Fruit fly (Drosophila melanogaster) whole organism, embryonic: Measurements from ENCODE around the gene Prp3.

Experiments used
- Atf6 ChIP-seq: fragments of 200-800 bp; sonication (Bioruptor generic); IDR thresholded peaks from 2 replicates; pipeline ENCODE4 v1.3.6; 2022; ENCODE audit warnings: missing biosample characterization, missing genetic modification characterization
- CG12155 ChIP-seq: fragments of 200-800 bp; sonication (Bioruptor generic); optimal IDR thresholded peaks from 3 replicates; lab custom pipeline; 2016; ENCODE audit warnings: missing biosample characterization, missing genetic modification characterization
- CG12659 ChIP-seq: fragments of 200-800 bp; sonication (Bioruptor generic); optimal IDR thresholded peaks from 3 replicates; lab custom pipeline; 2017; ENCODE audit warnings: mild to moderate bottlenecking, missing biosample characterization, missing genetic modification reagents, missing genetic modification characterization
- CG13296 ChIP-seq: fragments of 200-800 bp; sonication (Bioruptor generic); optimal IDR thresholded peaks from 3 replicates; lab custom pipeline; 2018; ENCODE audit warnings: missing biosample characterization, mild to moderate bottlenecking, missing genetic modification characterization
- CG13624 ChIP-seq: fragments of 200-800 bp; sonication (Bioruptor generic); optimal IDR thresholded peaks from 2 replicates; lab custom pipeline; 2016; ENCODE audit warnings: missing biosample characterization, missing genetic modification characterization
- CG14710 ChIP-seq: fragments of 200-800 bp; sonication (Bioruptor generic); optimal IDR thresholded peaks from 3 replicates; lab custom pipeline; 2019; ENCODE audit warnings: missing biosample characterization, mild to moderate bottlenecking, missing genetic modification characterization, moderate library complexity
- CG15479 ChIP-seq: fragments of 200-800 bp; sonication (Bioruptor generic); optimal IDR thresholded peaks from 3 replicates; lab custom pipeline; 2019; ENCODE audit warnings: missing biosample characterization, mild to moderate bottlenecking, missing genetic modification characterization, moderate library complexity
- CG16815 ChIP-seq: fragments of 200-800 bp; sonication (Bioruptor generic); optimal IDR thresholded peaks from 3 replicates; lab custom pipeline; 2017; ENCODE audit warnings: missing biosample characterization, mild to moderate bottlenecking, missing genetic modification characterization
- CG18011 ChIP-seq: fragments of 200-800 bp; sonication (Bioruptor generic); optimal IDR thresholded peaks from 2 replicates; lab custom pipeline; 2017; ENCODE audit warnings: missing biosample characterization, missing genetic modification characterization, mild to moderate bottlenecking, moderate library complexity, missing genotype
- CG32532 ChIP-seq: fragments of 200-800 bp; sonication (Bioruptor generic); IDR thresholded peaks from 2 replicates; pipeline ENCODE4 v1.3.6; 2022; ENCODE audit warnings: missing biosample characterization, missing genetic modification characterization
- CG34376 ChIP-seq: fragments of 200-800 bp; sonication (Bioruptor generic); optimal IDR thresholded peaks from 2 replicates; lab custom pipeline; 2018; ENCODE audit warnings: missing biosample characterization, mild to moderate bottlenecking, missing genetic modification characterization
- CG34422 ChIP-seq: fragments of 200-800 bp; sonication (Bioruptor generic); IDR thresholded peaks from 3 replicates; pipeline ENCODE4 v1.3.6; 2022; ENCODE audit warnings: missing biosample characterization, missing genetic modification characterization
- CG4707 ChIP-seq: fragments of 200-800 bp; sonication (Bioruptor generic); optimal IDR thresholded peaks from 2 replicates; lab custom pipeline; 2018; ENCODE audit warnings: missing biosample characterization, mild to moderate bottlenecking, missing genetic modification characterization, moderate library complexity
- CG7271 ChIP-seq: fragments of 200-800 bp; sonication (Bioruptor generic); optimal IDR thresholded peaks from 2 replicates; lab custom pipeline; 2018; ENCODE audit warnings: missing biosample characterization, mild to moderate bottlenecking, missing genetic modification characterization, moderate library complexity
- CG7963 ChIP-seq: fragments of 200-800 bp; sonication (Bioruptor generic); IDR thresholded peaks from 3 replicates; pipeline ENCODE4 v1.3.6; 2022; ENCODE audit warnings: missing biosample characterization, missing genetic modification characterization; ENCODE audit not compliant: partially characterized antibody
- CG8290 ChIP-seq, 3 experiments: fragments of 200-800 bp; sonication (Bioruptor generic); optimal IDR thresholded peaks; 2 replicates each; lab custom pipeline; 2016 to 2019; ENCODE audit warnings: missing biosample characterization in 3 of 3, missing genetic modification characterization in 3 of 3, mild to moderate bottlenecking in 2 of 3, moderate library complexity in 1 of 3
- CG8924 ChIP-seq: fragments of 200-800 bp; optimal IDR thresholded peaks from 3 replicates; lab custom pipeline; 2019; ENCODE audit warnings: missing biosample characterization, mild to moderate bottlenecking, missing genetic modification characterization, moderate library complexity
- D19A ChIP-seq: fragments of 200-800 bp; optimal IDR thresholded peaks from 3 replicates; lab custom pipeline; 2019; ENCODE audit warnings: missing biosample characterization, mild to moderate bottlenecking, missing genetic modification characterization, moderate library complexity
- E2f1 ChIP-seq: fragments of 200-800 bp; sonication (Bioruptor generic); IDR thresholded peaks from 2 replicates; pipeline ENCODE4 v1.3.6; 2022; ENCODE audit warnings: missing biosample characterization, missing genetic modification characterization
- Ets97D ChIP-seq: fragments of 200-800 bp; sonication (Bioruptor generic); optimal IDR thresholded peaks from 3 replicates; lab custom pipeline; 2016; ENCODE audit warnings: missing biosample characterization, missing genetic modification characterization
- Fer1 ChIP-seq: fragments of 200-800 bp; sonication (Bioruptor generic); optimal IDR thresholded peaks from 2 replicates; lab custom pipeline; 2017; ENCODE audit warnings: missing biosample characterization, mild to moderate bottlenecking, missing genetic modification characterization
- HHEX ChIP-seq: fragments of 200-800 bp; sonication (Bioruptor generic); optimal IDR thresholded peaks from 3 replicates; lab custom pipeline; 2017; ENCODE audit warnings: missing biosample characterization, mild to moderate bottlenecking, missing genetic modification characterization, missing genetic modification reagents
- MESR4 ChIP-seq: fragments of 200-800 bp; sonication (Bioruptor generic); optimal IDR thresholded peaks from 2 replicates; lab custom pipeline; 2018; ENCODE audit warnings: missing biosample characterization, mild to moderate bottlenecking, missing genetic modification characterization, moderate library complexity
- Med ChIP-seq: fragments of 200-800 bp; sonication (Bioruptor generic); peaks from one replicate; lab custom pipeline; 2016; ENCODE audit warnings: missing biosample characterization, missing genetic modification characterization, mild to moderate bottlenecking, inconsistent platforms, moderate library complexity
- Meics ChIP-seq: fragments of 200-800 bp; sonication (Bioruptor generic); optimal IDR thresholded peaks from 2 replicates; lab custom pipeline; 2017; ENCODE audit warnings: missing biosample characterization, mild to moderate bottlenecking, missing genetic modification characterization
- Nf-YC ChIP-seq: fragments of 200-800 bp; optimal IDR thresholded peaks from 3 replicates; lab custom pipeline; 2019; ENCODE audit warnings: missing biosample characterization, mild to moderate bottlenecking, missing genetic modification characterization, moderate library complexity
- NfI ChIP-seq: fragments of 200-800 bp; sonication (Bioruptor generic); optimal IDR thresholded peaks from 3 replicates; lab custom pipeline; 2018; ENCODE audit warnings: missing biosample characterization, mild to moderate bottlenecking, missing genetic modification characterization, moderate library complexity
- Pdp1 ChIP-seq, 2 experiments: fragments of 200-800 bp; sonication (Bioruptor generic); optimal IDR thresholded peaks; 3 replicates each; lab custom pipeline; 2016; ENCODE audit warnings: missing biosample characterization in 2 of 2, missing genetic modification characterization in 2 of 2, mild to moderate bottlenecking in 1 of 2, moderate library complexity in 1 of 2
- Sox102F ChIP-seq: fragments of 200-800 bp; sonication (Bioruptor generic); optimal IDR thresholded peaks from 2 replicates; lab custom pipeline; 2018; ENCODE audit warnings: missing biosample characterization, mild to moderate bottlenecking, missing genetic modification characterization, moderate library complexity
- TFAM ChIP-seq: fragments of 200-800 bp; sonication (Bioruptor generic); optimal IDR thresholded peaks from 2 replicates; lab custom pipeline; 2017; ENCODE audit warnings: missing biosample characterization, missing genetic modification characterization, inconsistent platforms
- Xrp1 ChIP-seq: fragments of 200-800 bp; sonication (Bioruptor generic); IDR thresholded peaks from 2 replicates; pipeline ENCODE4 v1.3.6; 2022; ENCODE audit warnings: missing biosample characterization, missing genetic modification characterization
- ato ChIP-seq: fragments of 200-800 bp; sonication (Bioruptor generic); IDR thresholded peaks from 2 replicates; pipeline ENCODE4 v1.3.6; 2022; ENCODE audit warnings: missing biosample characterization, missing genetic modification characterization; ENCODE audit not compliant: partially characterized antibody
- fd96Cb ChIP-seq: fragments of 200-800 bp; sonication (Bioruptor generic); optimal IDR thresholded peaks from 2 replicates; lab custom pipeline; 2018; ENCODE audit warnings: missing biosample characterization, mild to moderate bottlenecking, missing genetic modification characterization, moderate library complexity
- gem ChIP-seq: fragments of 200-800 bp; sonication (Bioruptor generic); optimal IDR thresholded peaks from 2 replicates; lab custom pipeline; 2019; ENCODE audit warnings: missing biosample characterization, mild to moderate bottlenecking, missing genetic modification characterization, moderate library complexity
- gfzf ChIP-seq: fragments of 200-800 bp; sonication (Bioruptor generic); optimal IDR thresholded peaks from 2 replicates; lab custom pipeline; 2016; ENCODE audit warnings: missing biosample characterization, mild to moderate bottlenecking, missing genetic modification characterization, moderate library complexity
- grau ChIP-seq: fragments of 200-800 bp; optimal IDR thresholded peaks from 3 replicates; lab custom pipeline; 2019; ENCODE audit warnings: missing biosample characterization, mild to moderate bottlenecking, missing genetic modification characterization, moderate library complexity
- her ChIP-seq: fragments of 200-800 bp; sonication (Bioruptor generic); optimal IDR thresholded peaks from 2 replicates; lab custom pipeline; 2016; ENCODE audit warnings: missing biosample characterization, missing genetic modification characterization
- hkb ChIP-seq, 2 experiments: fragments of 200-800 bp in 1 of 2; fragments of >200 bp in 1 of 2; sonication (Bioruptor generic) in 1 of 2; IDR thresholded peaks in 1 of 2; optimal IDR thresholded peaks in 1 of 2; 2 replicates each; pipeline versions ENCODE4 v1.3.6 to Lab custom; 2017 to 2022; ENCODE audit warnings: missing biosample characterization in 1 of 2, missing genetic modification characterization in 1 of 2
- klu ChIP-seq: fragments of 200-800 bp; sonication (Bioruptor generic); IDR thresholded peaks from 2 replicates; pipeline ENCODE4 v1.3.6; 2022; ENCODE audit warnings: missing biosample characterization, missing genetic modification characterization
- pzg ChIP-seq: fragments of 200-800 bp; sonication (Bioruptor generic); optimal IDR thresholded peaks from 3 replicates; lab custom pipeline; 2018; ENCODE audit warnings: missing biosample characterization, mild to moderate bottlenecking, missing genetic modification characterization, moderate library complexity
- sqz ChIP-seq: fragments of 200-800 bp; sonication (Bioruptor generic); optimal IDR thresholded peaks from 3 replicates; lab custom pipeline; 2018; ENCODE audit warnings: missing biosample characterization, mild to moderate bottlenecking, missing genetic modification characterization
- sug ChIP-seq: fragments of 200-800 bp; optimal IDR thresholded peaks from 2 replicates; lab custom pipeline; 2019; ENCODE audit warnings: missing biosample characterization, mild to moderate bottlenecking, missing genetic modification characterization, moderate library complexity
- trh ChIP-seq: fragments of 200-800 bp; sonication (Bioruptor generic); optimal IDR thresholded peaks from 2 replicates; lab custom pipeline; 2016; ENCODE audit warnings: missing biosample characterization, missing genetic modification characterization
- wdn ChIP-seq: fragments of 200-800 bp; sonication (Bioruptor generic); IDR thresholded peaks from 2 replicates; pipeline ENCODE4 v1.3.6; 2022; ENCODE audit warnings: missing biosample characterization, missing genetic modification characterization

The Prp3 gene

dm6 chr3L:19922833-19923745, 13.0 kb downstream of the Prp3 start, which contains the start of gene Pfdn6 (continued):
- TF ChIP-seq klu (GFP tag; lab: Robert Waterston, UW) (peak; percentile 80), CG15479 (no peak), trh (GFP tag; lab: Kevin White, UChicago) (no peak), HHEX (GFP tag; lab: Kevin White, UChicago) (peak; percentile 63), CG32532 (peak; percentile 78), CG14710 (tag; lab: Kevin White, UChicago) (peak; percentile 82), TFAM (GFP tag; lab: Kevin White, UChicago) (no peak)

- TF ChIP-seq Meics (GFP tag; lab: Kevin White, UChicago) (peak; percentile 14), grau (tag; lab: Kevin White, UChicago) (peak; percentile 89), Med (GFP tag; lab: Kevin White, UChicago) (peak; percentile 61), gem (peak; percentile 38), her (GFP tag; lab: Kevin White, UChicago) (peak; percentile 15), CG7963 (GFP tag; lab: Robert Waterston, UW) (no peak), CG13296 (GFP tag; lab: Kevin White, UChicago) (peak; percentile 31), Nf-YC (tag; lab: Kevin White, UChicago) (peak; percentile 77), gfzf (GFP tag; lab: Kevin White, UChicago) (peak; percentile 77), CG4707 (GFP tag; lab: Kevin White, UChicago) (no peak), Ets97D (GFP tag; lab: Kevin White, UChicago) (no peak), CG12155 (GFP tag; lab: Kevin White, UChicago) (no peak), D19A (peak; percentile 21), wdn (no peak), CG7271 (tag; lab: Kevin White, UChicago) (no peak), sqz (GFP tag; lab: Kevin White, UChicago) (no peak), CG8290 (GFP tag; optimal IDR thresholded peaks at IDR 0.05; lab: Kevin White, UChicago) (no peak), CG8290 (tag; optimal IDR thresholded peaks at IDR 0.05; lab: Kevin White, UChicago) (peak in 1 of 2 experiments; percentile 16), NfI (no peak), CG16815 (GFP tag; lab: Kevin White, UChicago) (no peak), Fer1 (GFP tag; lab: Kevin White, UChicago) (peak; percentile 18), Atf6 (GFP tag; lab: Robert Waterston, UW) (peak; percentile 23; the same call in 1 of the 2 replicates), hkb (optimal IDR thresholded peaks at IDR 0.05; lab: Kevin White, UChicago) (no peak), hkb (GFP tag; IDR thresholded peaks at IDR 0.05; lab: Robert Waterston, UW) (0 out of 2 replicates have a peak, but pooled peaks have one; percentile 15), Pdp1 (GFP tag; optimal IDR thresholded peaks at IDR 0.05; lab: Kevin White, UChicago) (peak in 1 of 2 experiments; percentile 14), CG13624 (GFP tag; lab: Kevin White, UChicago) (no peak), ato (GFP tag; lab: Robert Waterston, UW) (0 out of 2 replicates have a peak, but pooled peaks have one; percentile 26), CG34376 (GFP tag; lab: Kevin White, UChicago) (peak; percentile 24), Sox102F (GFP tag; lab: Kevin White, UChicago) (no peak), CG34422 (GFP tag; lab: Robert Waterston, UW) (0 out of 3 replicates have a peak, but pooled peaks have one; percentile 12), CG8924 (peak; percentile 15), pzg (GFP tag; lab: Kevin White, UChicago) (peak; percentile 66), fd96Cb (tag; lab: Kevin White, UChicago) (no peak), Xrp1 (GFP tag; lab: Robert Waterston, UW) (peak; percentile 17; the same call in 1 of the 2 replicates), CG18011 (no peak), MESR4 (GFP tag; lab: Kevin White, UChicago) (peak; percentile 97), E2f1 (GFP tag; lab: Robert Waterston, UW) (no peak), CG12659 (GFP tag; lab: Kevin White, UChicago) (peak; percentile 39), sug (tag; lab: Kevin White, UChicago) (peak; percentile 27)
Measured at dm6 chr3L:19924771-19925304, 14.7 kb downstream of the Prp3 start, which contains the start of gene Grasp65. Gene Grasp65 (plus strand): TSS chr3L:19924943.
